Fruit fly (Drosophila melanogaster) whole organism, embryonic: ENCODE results near the gene Cpr65Av.

Experiments
- Atf6 ChIP-seq: fragments of 200-800 bp; sonication (Bioruptor generic); IDR thresholded peaks from 2 replicates; pipeline ENCODE4 v1.3.6; 2022; ENCODE audit warnings: missing biosample characterization, missing genetic modification characterization
- CG11456 ChIP-seq: fragments of 200-800 bp; sonication (Bioruptor generic); IDR thresholded peaks from 3 replicates; pipeline ENCODE4 v1.3.6; 2022; ENCODE audit warnings: missing biosample characterization, missing genetic modification characterization
- CG11696 ChIP-seq: fragments of 200-800 bp; sonication (Bioruptor generic); IDR thresholded peaks from 2 replicates; pipeline ENCODE4 v1.3.6; 2022; ENCODE audit warnings: missing biosample characterization, missing genetic modification characterization
- CG12236 ChIP-seq: fragments of 200-800 bp; sonication (Bioruptor generic); optimal IDR thresholded peaks from 2 replicates; lab custom pipeline; 2016; ENCODE audit warnings: missing biosample characterization, missing genetic modification characterization
- CG16813 ChIP-seq: fragments of 200-800 bp; sonication (Bioruptor generic); IDR thresholded peaks from 3 replicates; pipeline ENCODE4 v1.3.6; 2022; ENCODE audit warnings: missing biosample characterization, missing genetic modification characterization; ENCODE audit not compliant: partially characterized antibody
- CG17361 ChIP-seq: fragments of 200-800 bp; sonication (Bioruptor generic); IDR thresholded peaks from 3 replicates; pipeline ENCODE4 v1.3.6; 2022; ENCODE audit warnings: missing biosample characterization, missing genetic modification characterization
- CG30020 ChIP-seq: fragments of 200-800 bp; optimal IDR thresholded peaks from 2 replicates; lab custom pipeline; 2019; ENCODE audit warnings: missing biosample characterization, mild to moderate bottlenecking, missing genetic modification characterization, moderate library complexity
- CG30431 ChIP-seq: fragments of 200-800 bp; sonication (Bioruptor generic); optimal IDR thresholded peaks from 2 replicates; lab custom pipeline; 2017; ENCODE audit warnings: missing biosample characterization, missing genetic modification characterization
- CG3847 ChIP-seq: fragments of 200-800 bp; sonication (Bioruptor generic); IDR thresholded peaks from 2 replicates; pipeline ENCODE4 v1.3.6; 2022; ENCODE audit warnings: missing biosample characterization, missing genetic modification characterization
- CG4328 ChIP-seq: fragments of 200-800 bp; sonication (Bioruptor generic); optimal IDR thresholded peaks from 3 replicates; lab custom pipeline; 2017; ENCODE audit warnings: missing biosample characterization, missing genetic modification reagents, missing genetic modification characterization
- CG4424 ChIP-seq: fragments of 200-800 bp; sonication (Bioruptor generic); optimal IDR thresholded peaks from 3 replicates; lab custom pipeline; 2016; ENCODE audit warnings: missing biosample characterization, missing genetic modification characterization
- CG4617 ChIP-seq: fragments of 200-800 bp; sonication (Bioruptor generic); optimal IDR thresholded peaks from 3 replicates; lab custom pipeline; 2016; ENCODE audit warnings: missing biosample characterization, missing genetic modification characterization, borderline replicate concordance
- CG4730 ChIP-seq: fragments of 200-800 bp; sonication (Bioruptor generic); IDR thresholded peaks from 2 replicates; pipeline ENCODE4 v1.3.6; 2022; ENCODE audit warnings: missing biosample characterization, missing genetic modification characterization
- CG6175 ChIP-seq: fragments of 200-800 bp; sonication (Bioruptor generic); IDR thresholded peaks from 3 replicates; pipeline ENCODE4 v1.3.6; 2022; ENCODE audit warnings: missing biosample characterization, missing genetic modification characterization
- CG7271 ChIP-seq: fragments of 200-800 bp; sonication (Bioruptor generic); optimal IDR thresholded peaks from 2 replicates; lab custom pipeline; 2018; ENCODE audit warnings: missing biosample characterization, mild to moderate bottlenecking, missing genetic modification characterization, moderate library complexity
- CG7745 ChIP-seq: fragments of 200-800 bp; sonication (Bioruptor generic); optimal IDR thresholded peaks from 2 replicates; lab custom pipeline; 2018; ENCODE audit warnings: missing biosample characterization, mild to moderate bottlenecking, missing genetic modification characterization, moderate library complexity
- CG8359 ChIP-seq: fragments of 200-800 bp; sonication (Bioruptor generic); optimal IDR thresholded peaks from 2 replicates; lab custom pipeline; 2017; ENCODE audit warnings: missing biosample characterization, mild to moderate bottlenecking, missing genetic modification characterization, borderline replicate concordance
- CG8388 ChIP-seq: fragments of 200-800 bp; sonication (Bioruptor generic); optimal IDR thresholded peaks from 2 replicates; lab custom pipeline; 2019; ENCODE audit warnings: missing biosample characterization, mild to moderate bottlenecking, missing genetic modification characterization, moderate library complexity
- CG8478 ChIP-seq: fragments of >200 bp; optimal IDR thresholded peaks from 2 replicates; lab custom pipeline; 2018
- Ets97D ChIP-seq: fragments of 200-800 bp; sonication (Bioruptor generic); optimal IDR thresholded peaks from 3 replicates; lab custom pipeline; 2016; ENCODE audit warnings: missing biosample characterization, missing genetic modification characterization
- Fer2 ChIP-seq: fragments of 200-800 bp; sonication (Bioruptor generic); optimal IDR thresholded peaks from 2 replicates; lab custom pipeline; 2018; ENCODE audit warnings: missing biosample characterization, mild to moderate bottlenecking, missing genetic modification characterization, moderate library complexity
- H2.0 ChIP-seq: fragments of 200-800 bp; sonication (Bioruptor generic); IDR thresholded peaks from 2 replicates; pipeline ENCODE4 v1.3.6; 2022; ENCODE audit warnings: missing biosample characterization, missing genetic modification characterization
- MESR4 ChIP-seq: fragments of 200-800 bp; sonication (Bioruptor generic); optimal IDR thresholded peaks from 2 replicates; lab custom pipeline; 2018; ENCODE audit warnings: missing biosample characterization, mild to moderate bottlenecking, missing genetic modification characterization, moderate library complexity
- Max ChIP-seq: fragments of 200-800 bp; sonication (Bioruptor generic); optimal IDR thresholded peaks from 2 replicates; lab custom pipeline; 2016; ENCODE audit warnings: missing biosample characterization, mild to moderate bottlenecking, missing genetic modification characterization
- Mrtf ChIP-seq: fragments of 200-800 bp; sonication (Bioruptor generic); IDR thresholded peaks from 3 replicates; pipeline ENCODE4 v1.3.6; 2022; ENCODE audit warnings: missing biosample characterization, missing genetic modification characterization
- Myb ChIP-seq: fragments of 200-800 bp; sonication (Bioruptor generic); optimal IDR thresholded peaks from 2 replicates; lab custom pipeline; 2016; ENCODE audit warnings: missing biosample characterization, missing genetic modification characterization
- Nf-YB ChIP-seq: fragments of 200-800 bp; sonication (Bioruptor generic); optimal IDR thresholded peaks from 3 replicates; lab custom pipeline; 2019; ENCODE audit warnings: missing biosample characterization, mild to moderate bottlenecking, missing genetic modification characterization, moderate library complexity
- Poxn ChIP-seq: fragments of 200-800 bp; sonication (Bioruptor generic); IDR thresholded peaks from 2 replicates; pipeline ENCODE4 v1.3.6; 2022; ENCODE audit warnings: missing biosample characterization, missing genetic modification characterization
- Sin3A ChIP-seq: fragments of >200 bp; optimal IDR thresholded peaks from 2 replicates; lab custom pipeline; 2018
- Stat92E ChIP-seq, 3 experiments: fragments of >200 bp in 2 of 3; fragments of 200-800 bp in 1 of 3; sonication (Bioruptor generic) in 1 of 3; optimal IDR thresholded peaks; 2 replicates each; lab custom pipeline; 2017 to 2019; ENCODE audit warnings: missing biosample characterization in 3 of 3, missing genetic modification characterization in 3 of 3, mild to moderate bottlenecking in 1 of 3, moderate library complexity in 1 of 3
- YL-1 ChIP-seq: fragments of 200-800 bp; sonication (Bioruptor generic); optimal IDR thresholded peaks from 3 replicates; lab custom pipeline; 2017; ENCODE audit warnings: missing biosample characterization, mild to moderate bottlenecking, missing genetic modification characterization
- ap ChIP-seq: fragments of 200-800 bp; sonication (Bioruptor generic); IDR thresholded peaks from 2 replicates; pipeline ENCODE4 v1.3.6; 2022; ENCODE audit warnings: missing biosample characterization, missing genetic modification characterization
- ash1 ChIP-seq: fragments of 200-800 bp; sonication (Bioruptor generic); optimal IDR thresholded peaks from 2 replicates; lab custom pipeline; 2018; ENCODE audit warnings: missing biosample characterization, mild to moderate bottlenecking, missing genetic modification characterization
- bsh ChIP-seq, 2 experiments: fragments of 200-800 bp; sonication (Bioruptor generic); optimal IDR thresholded peaks; 2 replicates each; lab custom pipeline; 2017 to 2018; ENCODE audit warnings: mild to moderate bottlenecking in 2 of 2, missing biosample characterization in 2 of 2, missing genetic modification characterization in 2 of 2, moderate library complexity in 1 of 2
- caup ChIP-seq: fragments of 200-800 bp; sonication (Bioruptor generic); optimal IDR thresholded peaks from 3 replicates; lab custom pipeline; 2017; ENCODE audit warnings: missing biosample characterization, mild to moderate bottlenecking, missing genetic modification characterization, moderate library complexity; ENCODE audit not compliant: severe bottlenecking
- corto ChIP-seq: fragments of 200-800 bp; sonication (Bioruptor generic); optimal IDR thresholded peaks from 2 replicates; lab custom pipeline; 2016; ENCODE audit warnings: missing biosample characterization, mild to moderate bottlenecking, missing genetic modification characterization, moderate library complexity
- dmrt11E ChIP-seq: fragments of 200-800 bp; sonication (Bioruptor generic); optimal IDR thresholded peaks from 3 replicates; lab custom pipeline; 2018; ENCODE audit warnings: missing biosample characterization, mild to moderate bottlenecking, missing genetic modification characterization, moderate library complexity
- fd96Cb ChIP-seq: fragments of 200-800 bp; sonication (Bioruptor generic); optimal IDR thresholded peaks from 2 replicates; lab custom pipeline; 2018; ENCODE audit warnings: missing biosample characterization, mild to moderate bottlenecking, missing genetic modification characterization, moderate library complexity
- gfzf ChIP-seq: fragments of 200-800 bp; sonication (Bioruptor generic); optimal IDR thresholded peaks from 2 replicates; lab custom pipeline; 2016; ENCODE audit warnings: missing biosample characterization, mild to moderate bottlenecking, missing genetic modification characterization, moderate library complexity
- h ChIP-seq: fragments of >200 bp; optimal IDR thresholded peaks from 2 replicates; lab custom pipeline; 2017
- klu ChIP-seq: fragments of 200-800 bp; sonication (Bioruptor generic); IDR thresholded peaks from 2 replicates; pipeline ENCODE4 v1.3.6; 2022; ENCODE audit warnings: missing biosample characterization, missing genetic modification characterization
- nom ChIP-seq: fragments of 200-800 bp; sonication (Bioruptor generic); optimal IDR thresholded peaks from 2 replicates; lab custom pipeline; 2017; ENCODE audit warnings: missing biosample characterization, missing genetic modification characterization, mild to moderate bottlenecking, moderate library complexity, missing genetic modification reagents
- onecut ChIP-seq: fragments of 200-800 bp; sonication (Bioruptor generic); IDR thresholded peaks from 2 replicates; pipeline ENCODE4 v1.3.6; 2022; ENCODE audit warnings: missing biosample characterization, missing genetic modification characterization
- pzg ChIP-seq: fragments of 200-800 bp; sonication (Bioruptor generic); optimal IDR thresholded peaks from 3 replicates; lab custom pipeline; 2018; ENCODE audit warnings: missing biosample characterization, mild to moderate bottlenecking, missing genetic modification characterization, moderate library complexity
- tll ChIP-seq, 2 experiments: fragments of 200-800 bp in 1 of 2; fragments of >200 bp in 1 of 2; sonication (Bioruptor generic) in 1 of 2; optimal IDR thresholded peaks; 2 replicates each; lab custom pipeline; 2017 to 2019; ENCODE audit warnings: missing biosample characterization in 2 of 2, missing genetic modification characterization in 2 of 2, mild to moderate bottlenecking in 1 of 2, moderate library complexity in 1 of 2
- ttk ChIP-seq: fragments of 200-800 bp; sonication (Bioruptor generic); IDR thresholded peaks from 2 replicates; pipeline ENCODE4 v2.1.2; 2022; ENCODE audit warnings: missing biosample characterization, missing genetic modification characterization
- twi ChIP-seq: fragments of 200-800 bp; optimal IDR thresholded peaks from 2 replicates; lab custom pipeline; 2019; ENCODE audit warnings: missing biosample characterization, mild to moderate bottlenecking, missing genetic modification characterization, moderate library complexity
- usp ChIP-seq: fragments of >200 bp; optimal IDR thresholded peaks from 2 replicates; lab custom pipeline; 2017; ENCODE audit warnings: missing biosample characterization, missing genetic modification characterization
- z ChIP-seq: fragments of 200-800 bp; sonication (Bioruptor generic); IDR thresholded peaks from 3 replicates; pipeline ENCODE4 v1.3.6; 2022; ENCODE audit warnings: missing biosample characterization, missing genetic modification characterization

The Cpr65Av gene

DNA sequence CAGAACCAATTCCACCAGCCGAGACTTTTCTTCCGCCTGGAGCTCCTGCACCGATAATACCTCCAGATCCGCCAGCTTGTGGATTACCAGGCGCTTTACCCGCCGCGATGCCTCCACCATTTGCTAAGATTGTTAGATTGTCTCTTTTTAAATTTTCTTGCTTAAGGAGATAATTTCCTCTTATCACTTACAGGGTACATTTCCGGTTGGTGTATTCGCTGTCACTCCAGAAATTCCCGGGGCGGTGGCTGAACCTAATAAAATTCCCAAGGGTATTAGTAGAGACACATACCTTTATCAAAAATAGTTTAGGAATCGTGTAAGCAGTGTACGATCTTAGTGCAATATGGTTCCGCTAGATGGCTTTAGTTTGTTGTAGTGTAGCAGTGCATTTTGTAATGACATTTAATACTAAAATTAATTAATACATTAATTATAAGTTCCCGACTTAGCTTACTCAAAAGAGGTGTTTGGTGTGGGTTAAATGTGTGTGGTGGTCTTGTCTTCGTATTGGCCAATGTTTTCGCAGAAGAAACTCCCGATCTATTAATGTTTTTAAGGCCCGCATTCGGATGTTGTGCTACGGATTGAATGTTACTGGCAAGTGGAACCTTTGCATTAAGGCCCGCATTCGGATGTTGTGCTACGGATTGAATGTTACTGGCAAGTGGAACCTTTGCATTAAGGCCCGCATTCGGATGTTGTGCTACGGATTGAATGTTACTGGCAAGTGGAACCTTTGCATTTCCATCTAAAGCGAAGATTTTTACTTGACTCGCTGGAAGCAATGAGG, 15.0 kb downstream of the Cpr65Av start (continued):
- peak; percentile 19; the same call in 1 of the 2 replicates for TF ChIP-seq CG4730 (GFP tag; lab: Robert Waterston, UW)
- peak; percentile 87 for TF ChIP-seq CG7271
- TF ChIP-seq CG17361 (GFP tag; lab: Robert Waterston, UW): peak; percentile 66
- TF ChIP-seq fd96Cb (tag; lab: Kevin White, UChicago): peak; percentile 32
- TF ChIP-seq Atf6: peak; percentile 71
- TF ChIP-seq CG8359 (GFP tag; lab: Kevin White, UChicago): peak; percentile 75
- peak; percentile 85 for TF ChIP-seq CG4424 (GFP tag; lab: Kevin White, UChicago)
- peak; percentile 45 for TF ChIP-seq Nf-YB (GFP tag; lab: Kevin White, UChicago)
- peak; percentile 91; the same call in 2 of the 3 replicates for TF ChIP-seq CG11456
- no peak for TF ChIP-seq CG8478 (lab: Kevin White, UChicago)
- TF ChIP-seq Sin3A (lab: Kevin White, UChicago): peak; percentile 43
- TF ChIP-seq ap (GFP tag; lab: Robert Waterston, UW): peak; percentile 61
- TF ChIP-seq CG6175: peak; percentile 81
- no peak for TF ChIP-seq corto (GFP tag; lab: Kevin White, UChicago)
- TF ChIP-seq gfzf: peak; percentile 26
- TF ChIP-seq Ets97D (GFP tag; lab: Kevin White, UChicago): peak; percentile 99
- TF ChIP-seq CG4328 (GFP tag; lab: Kevin White, UChicago): peak; percentile 81
- peak; percentile 55 for TF ChIP-seq CG8388 (GFP tag; lab: Kevin White, UChicago)
- TF ChIP-seq h (lab: Kevin White, UChicago): no peak
- no peak for TF ChIP-seq Poxn (GFP tag; lab: Robert Waterston, UW)
- TF ChIP-seq pzg (GFP tag; lab: Kevin White, UChicago): peak; percentile 17
- TF ChIP-seq onecut (GFP tag; lab: Robert Waterston, UW): peak; percentile 86
- TF ChIP-seq dmrt11E: peak; percentile 49
- no peak for TF ChIP-seq CG7745 (tag; lab: Kevin White, UChicago)
- peak; percentile 94 for TF ChIP-seq caup (GFP tag; lab: Kevin White, UChicago)
- peak; percentile 71; the same call in 1 of the 2 replicates for TF ChIP-seq ttk (GFP tag; lab: Robert Waterston, UW)
- TF ChIP-seq Myb: peak; percentile 26
- peak; percentile 77 for TF ChIP-seq ash1 (GFP tag; lab: Kevin White, UChicago)
- peak; percentile 34 for TF ChIP-seq CG12236 (GFP tag; lab: Kevin White, UChicago)
- peak; percentile 20 for TF ChIP-seq Fer2
- peak; percentile 18 for TF ChIP-seq MESR4 (GFP tag; lab: Kevin White, UChicago)
- no peak for TF ChIP-seq Stat92E (GFP tag; optimal IDR thresholded peaks at IDR 0.05; lab: Kevin White, UChicago)
- TF ChIP-seq CG4617 (GFP tag; lab: Kevin White, UChicago): peak; percentile 1
- TF ChIP-seq nom (GFP tag; lab: Kevin White, UChicago): no peak
- peak; percentile 67 for TF ChIP-seq CG3847 (GFP tag; lab: Robert Waterston, UW)
- peak; percentile 56 for TF ChIP-seq CG30431
- TF ChIP-seq usp (GFP tag; lab: Kevin White, UChicago): no peak
- no peak for TF ChIP-seq twi (tag; lab: Kevin White, UChicago)
- peak; percentile 25 for TF ChIP-seq YL-1
- TF ChIP-seq Mrtf (GFP tag; lab: Robert Waterston, UW): peak; percentile 60; the same call in 2 of the 3 replicates
- no peak for TF ChIP-seq CG16813
- TF ChIP-seq klu: peak; percentile 53; the same call in 1 of the 2 replicates
- peak; percentile 97 for TF ChIP-seq CG30020
- peak; percentile 40 for TF ChIP-seq Max
- peak; percentile 76 for TF ChIP-seq CG11696 (GFP tag; lab: Robert Waterston, UW)
- no peak; the same call in 2 of the 3 replicates for TF ChIP-seq z (GFP tag; lab: Robert Waterston, UW)
- TF ChIP-seq bsh (GFP tag; optimal IDR thresholded peaks at IDR 0.05; lab: Kevin White, UChicago): peak in 1 of 2 experiments; percentile 62
- TF ChIP-seq tll (GFP tag; optimal IDR thresholded peaks at IDR 0.05; lab: Kevin White, UChicago): peak in 1 of 2 experiments; percentile 81
- TF ChIP-seq H2.0: peak; percentile 58; the same call in 1 of the 2 replicates
